Worm (Caenorhabditis elegans): ENCODE measurements around the gene tth-1.

The tth-1 gene

ce11 chrX:8386068-8386851 lies 37.3 kb downstream of the tth-1 start (continued):
- no peak for TF ChIP-seq ceh-82 (tag; optimal IDR thresholded peaks at IDR 0.05)
- no peak for TF ChIP-seq ztf-11 (tag; optimal IDR thresholded peaks at IDR 0.05)
- TF ChIP-seq nhr-129 (tag; optimal IDR thresholded peaks at IDR 0.05): peak; percentile 69
- peak; percentile 42 for TF ChIP-seq egl-27 (tag; optimal IDR thresholded peaks at IDR 0.05)
- no peak for TF ChIP-seq peb-1 (tag; optimal IDR thresholded peaks at IDR 0.05)
- peak; percentile 10 for TF ChIP-seq F13H6.1 (tag; optimal IDR thresholded peaks at IDR 0.05)
- TF ChIP-seq lin-13 (GFP tag; optimal IDR thresholded peaks at IDR 0.05): peak; percentile 36
- TF ChIP-seq mbf-1 (tag; optimal IDR thresholded peaks at IDR 0.05): no peak
- TF ChIP-seq lsy-2 (tag; optimal IDR thresholded peaks at IDR 0.05): peak; percentile 15 to 52
- peak; percentile 55 for TF ChIP-seq crh-2 (tag; optimal IDR thresholded peaks at IDR 0.05)
- TF ChIP-seq R02D3.7 (tag; optimal IDR thresholded peaks at IDR 0.05): no peak
- TF ChIP-seq nhr-23 (tag; optimal IDR thresholded peaks at IDR 0.05): no peak

ce11 chrX:8384642-8385181 lies 38.8 kb downstream of the tth-1 start, which contains the start of gene F41D9.2:
TSS of gene F41D9.2 (minus strand) at chrX:8384945.
- no peak for TF ChIP-seq nhr-11 (tag; optimal IDR thresholded peaks at IDR 0.05)
- TF ChIP-seq blmp-1 (tag; optimal IDR thresholded peaks at IDR 0.05; ENCODE audit: insufficient read depth): peak; percentile 61

- TF ChIP-seq nhr-12 (tag; optimal IDR thresholded peaks at IDR 0.05) (no peak), elt-1 (tag; optimal IDR thresholded peaks at IDR 0.05) (no peak), snpc-4 (tag; optimal IDR thresholded peaks at IDR 0.05) (no peak), nhr-6 (tag; optimal IDR thresholded peaks at IDR 0.05) (no peak), peb-1 (tag; optimal IDR thresholded peaks at IDR 0.05) (no peak), mab-5 (tag; optimal IDR thresholded peaks at IDR 0.05) (no peak), lsy-2 (tag; optimal IDR thresholded peaks at IDR 0.05) (no peak), aly-2 (tag; optimal IDR thresholded peaks at IDR 0.05) (no peak), nhr-129 (tag; optimal IDR thresholded peaks at IDR 0.05) (peak; percentile 49), sma-9 (GFP tag; optimal IDR thresholded peaks at IDR 0.05) (peak; percentile 40), sma-9 (tag; optimal IDR thresholded peaks at IDR 0.05) (no peak), fos-1 (tag; optimal IDR thresholded peaks at IDR 0.05) (peak; percentile 4), nhr-77 (tag; optimal IDR thresholded peaks at IDR 0.05) (no peak), sma-3 (GFP tag; optimal IDR thresholded peaks at IDR 0.05) (no peak), lin-39 (tag; optimal IDR thresholded peaks at IDR 0.05) (no peak), nhr-11 (tag; optimal IDR thresholded peaks at IDR 0.05) (no peak), crh-2 (tag; optimal IDR thresholded peaks at IDR 0.05) (peak; percentile 54), nhr-25 (tag; optimal IDR thresholded peaks at IDR 0.05) (no peak), nhr-237 (tag; optimal IDR thresholded peaks at IDR 0.05) (no peak), zag-1 (tag; optimal IDR thresholded peaks at IDR 0.05) (no peak), skn-1 (tag; optimal IDR thresholded peaks at IDR 0.05) (no peak)
Observed at ce11 chrX:8381651-8382050, 41.9 kb downstream of the tth-1 start.

ce11 chrX:8378312-8378711 lies 45.2 kb downstream of the tth-1 start, which contains the start of gene tbc-18:
TSS of gene tbc-18 (plus strand) at chrX:8378557.
- TF ChIP-seq nhr-6 (tag; optimal IDR thresholded peaks at IDR 0.05) (peak; percentile 23), crh-2 (tag; optimal IDR thresholded peaks at IDR 0.05) (peak; percentile 79), alr-1 (tag; optimal IDR thresholded peaks at IDR 0.05) (peak; percentile 34), sma-9 (GFP tag; optimal IDR thresholded peaks at IDR 0.05) (peak; percentile 45), sma-9 (tag; optimal IDR thresholded peaks at IDR 0.05) (no peak), ztf-4 (tag; optimal IDR thresholded peaks at IDR 0.05) (peak; percentile 41), mdl-1 (tag; optimal IDR thresholded peaks at IDR 0.05) (peak in 1 of 2 experiments; percentile 48), zag-1 (tag; optimal IDR thresholded peaks at IDR 0.05) (peak; percentile 64), unc-55 (GFP tag; optimal IDR thresholded peaks at IDR 0.05) (peak; percentile 81), dmd-4 (tag; optimal IDR thresholded peaks at IDR 0.05) (no peak), mab-5 (tag; optimal IDR thresholded peaks at IDR 0.05) (no peak), ZK546.5 (tag; optimal IDR thresholded peaks at IDR 0.05) (no peak), F13H6.1 (tag; optimal IDR thresholded peaks at IDR 0.05) (peak; percentile 60), nhr-129 (tag; optimal IDR thresholded peaks at IDR 0.05) (peak; percentile 52), nhr-25 (tag; optimal IDR thresholded peaks at IDR 0.05) (no peak), C34F6.9 (tag; optimal IDR thresholded peaks at IDR 0.05) (peak; percentile 73), nhr-21 (tag; optimal IDR thresholded peaks at IDR 0.05) (peak; percentile 3), lsy-2 (tag; optimal IDR thresholded peaks at IDR 0.05) (peak in 1 of 2 experiments; percentile 49), Y55F3AM.14 (GFP tag; optimal IDR thresholded peaks at IDR 0.05) (peak; percentile 34)

Data from whole organism, L2 larva.